Fruit fly (Drosophila melanogaster) whole organism, embryonic: ENCODE results near the gene stumps.
A peak's percentile ranks its signal among the peaks of the same experiment; 100 is the strongest.

Source experiments
- Atf-2 ChIP-seq: fragments of 200-800 bp; sonication (Bioruptor generic); optimal IDR thresholded peaks from 2 replicates; lab custom pipeline; 2016; ENCODE audit warnings: missing biosample characterization, missing genetic modification characterization
- Bteb2 ChIP-seq: fragments of 200-800 bp; sonication (Bioruptor generic); optimal IDR thresholded peaks from 2 replicates; lab custom pipeline; 2016; ENCODE audit warnings: missing biosample characterization, missing genetic modification characterization
- CG10543 ChIP-seq: fragments of 200-800 bp; sonication (Bioruptor generic); optimal IDR thresholded peaks from 3 replicates; lab custom pipeline; 2017; ENCODE audit warnings: missing biosample characterization, mild to moderate bottlenecking, missing genetic modification characterization, moderate library complexity
- CG11247 ChIP-seq: fragments of 200-800 bp; sonication (Bioruptor generic); IDR thresholded peaks from 2 replicates; pipeline ENCODE4 v1.3.6; 2022; ENCODE audit warnings: missing biosample characterization, missing genetic modification characterization
- CG11696 ChIP-seq: fragments of 200-800 bp; sonication (Bioruptor generic); IDR thresholded peaks from 2 replicates; pipeline ENCODE4 v1.3.6; 2022; ENCODE audit warnings: missing biosample characterization, missing genetic modification characterization
- CG13624 ChIP-seq: fragments of 200-800 bp; sonication (Bioruptor generic); optimal IDR thresholded peaks from 2 replicates; lab custom pipeline; 2016; ENCODE audit warnings: missing biosample characterization, missing genetic modification characterization
- CG14441 ChIP-seq: fragments of 200-800 bp; sonication (Bioruptor generic); IDR thresholded peaks from 2 replicates; pipeline ENCODE4 v1.3.6; 2022; ENCODE audit warnings: missing biosample characterization, missing genetic modification characterization
- CG15011 ChIP-seq: fragments of 200-800 bp; sonication (Bioruptor generic); optimal IDR thresholded peaks from 3 replicates; lab custom pipeline; 2018; ENCODE audit warnings: missing biosample characterization, mild to moderate bottlenecking, missing genetic modification characterization
- CG15514 ChIP-seq: fragments of 200-800 bp; sonication (Bioruptor generic); optimal IDR thresholded peaks from 3 replicates; lab custom pipeline; 2017; ENCODE audit warnings: missing biosample characterization, missing genetic modification characterization, mild to moderate bottlenecking, moderate library complexity, missing genetic modification reagents
- CG17829 ChIP-seq: fragments of 200-800 bp; optimal IDR thresholded peaks from 2 replicates; lab custom pipeline; 2019; ENCODE audit warnings: missing biosample characterization, mild to moderate bottlenecking, missing genetic modification characterization, moderate library complexity
- CG2120 ChIP-seq: fragments of 200-800 bp; sonication (Bioruptor generic); optimal IDR thresholded peaks from 3 replicates; lab custom pipeline; 2016; ENCODE audit warnings: missing biosample characterization, missing genetic modification characterization
- CG2129 ChIP-seq: fragments of 200-800 bp; sonication (Bioruptor generic); IDR thresholded peaks from 2 replicates; pipeline ENCODE4 v1.3.6; 2022; ENCODE audit warnings: missing biosample characterization, missing genetic modification characterization; ENCODE audit not compliant: partially characterized antibody
- CG2202 ChIP-seq: fragments of 200-800 bp; sonication (Bioruptor generic); optimal IDR thresholded peaks from 2 replicates; lab custom pipeline; 2018; ENCODE audit warnings: missing biosample characterization, mild to moderate bottlenecking, missing genetic modification characterization
- CG2678 ChIP-seq: fragments of 200-800 bp; sonication (Bioruptor generic); optimal IDR thresholded peaks from 3 replicates; lab custom pipeline; 2019; ENCODE audit warnings: missing biosample characterization, mild to moderate bottlenecking, missing genetic modification characterization, moderate library complexity
- CG42726 ChIP-seq: fragments of 200-800 bp; sonication (Bioruptor generic); IDR thresholded peaks from 2 replicates; pipeline ENCODE4 v1.3.6; 2022; ENCODE audit warnings: missing biosample characterization, missing genetic modification characterization; ENCODE audit not compliant: partially characterized antibody
- CG6272 ChIP-seq: fragments of 200-800 bp; sonication (Bioruptor generic); IDR thresholded peaks from 2 replicates; pipeline ENCODE4 v1.3.6; 2022; ENCODE audit warnings: missing biosample characterization, missing genetic modification characterization
- CG7963 ChIP-seq: fragments of 200-800 bp; sonication (Bioruptor generic); IDR thresholded peaks from 3 replicates; pipeline ENCODE4 v1.3.6; 2022; ENCODE audit warnings: missing biosample characterization, missing genetic modification characterization; ENCODE audit not compliant: partially characterized antibody
- CG8089 ChIP-seq: fragments of 200-800 bp; sonication (Bioruptor generic); optimal IDR thresholded peaks from 3 replicates; lab custom pipeline; 2016; ENCODE audit warnings: missing biosample characterization, missing genetic modification characterization
- CG9609 ChIP-seq: fragments of 200-800 bp; sonication (Bioruptor generic); optimal IDR thresholded peaks from 3 replicates; lab custom pipeline; 2016; ENCODE audit warnings: missing biosample characterization, missing genetic modification characterization
- CG9797 ChIP-seq: fragments of 200-800 bp; sonication (Bioruptor generic); optimal IDR thresholded peaks from 3 replicates; lab custom pipeline; 2018; ENCODE audit warnings: missing biosample characterization, mild to moderate bottlenecking, missing genetic modification characterization
- Dll ChIP-seq: fragments of 200-800 bp; sonication (Bioruptor generic); IDR thresholded peaks from 4 replicates; pipeline ENCODE4 v1.3.6; 2022; ENCODE audit warnings: missing biosample characterization, missing genetic modification characterization; ENCODE audit not compliant: partially characterized antibody
- MBD-R2 ChIP-seq: fragments of 200-800 bp; sonication (Bioruptor generic); IDR thresholded peaks from 2 replicates; pipeline ENCODE4 v1.3.6; 2022; ENCODE audit warnings: missing biosample characterization, missing genetic modification characterization
- Oaz ChIP-seq: fragments of 200-800 bp; sonication (Bioruptor generic); IDR thresholded peaks from 2 replicates; pipeline ENCODE4 v1.3.6; 2022; ENCODE audit warnings: missing biosample characterization, missing genetic modification characterization
- Ptx1 ChIP-seq: fragments of 200-800 bp; sonication (Bioruptor generic); IDR thresholded peaks from 2 replicates; pipeline ENCODE4 v1.3.6; 2022; ENCODE audit warnings: missing biosample characterization, missing genetic modification characterization
- Six4 ChIP-seq: fragments of 200-800 bp; sonication (Bioruptor generic); optimal IDR thresholded peaks from 2 replicates; lab custom pipeline; 2016; ENCODE audit warnings: missing biosample characterization, missing genetic modification characterization
- Trl ChIP-seq, 3 experiments: fragments of >200 bp in 2 of 3; fragments of 200-800 bp in 1 of 3; sonication (Bioruptor generic) in 1 of 3; optimal IDR thresholded peaks; 2 replicates in 1 of 3; 3 replicates in 2 of 3; lab custom pipeline; 2016 to 2017; ENCODE audit warnings: missing biosample characterization in 1 of 3, missing genetic modification characterization in 1 of 3
- YL-1 ChIP-seq: fragments of 200-800 bp; sonication (Bioruptor generic); optimal IDR thresholded peaks from 3 replicates; lab custom pipeline; 2017; ENCODE audit warnings: missing biosample characterization, mild to moderate bottlenecking, missing genetic modification characterization
- chif ChIP-seq, 2 experiments: fragments of 200-800 bp; sonication (Bioruptor generic); optimal IDR thresholded peaks; 3 replicates each; lab custom pipeline; 2016; ENCODE audit warnings: missing biosample characterization in 2 of 2, missing genetic modification characterization in 2 of 2
- crp ChIP-seq, 2 experiments: fragments of 200-800 bp; sonication (Bioruptor generic); optimal IDR thresholded peaks; 2 replicates in 1 of 2; 3 replicates in 1 of 2; lab custom pipeline; 2017; ENCODE audit warnings: missing biosample characterization in 2 of 2, missing genetic modification characterization in 2 of 2, mild to moderate bottlenecking in 1 of 2, moderate library complexity in 1 of 2
- dati ChIP-seq: fragments of 200-800 bp; sonication (Bioruptor generic); IDR thresholded peaks from 2 replicates; pipeline ENCODE4 v1.3.6; 2022; ENCODE audit warnings: missing biosample characterization, missing genetic modification characterization
- fru ChIP-seq: fragments of >200 bp; optimal IDR thresholded peaks from 2 replicates; lab custom pipeline; 2017
- fu2 ChIP-seq: fragments of 200-800 bp; sonication (Bioruptor generic); optimal IDR thresholded peaks from 2 replicates; lab custom pipeline; 2016; ENCODE audit warnings: missing biosample characterization, missing genetic modification characterization
- hbn ChIP-seq: fragments of 200-800 bp; sonication (Bioruptor generic); IDR thresholded peaks from 2 replicates; pipeline ENCODE4 v1.3.6; 2022; ENCODE audit warnings: missing biosample characterization, missing genetic modification characterization; ENCODE audit not compliant: partially characterized antibody
- kah ChIP-seq: fragments of 200-800 bp; sonication (Bioruptor generic); optimal IDR thresholded peaks from 2 replicates; lab custom pipeline; 2018; ENCODE audit warnings: missing biosample characterization, mild to moderate bottlenecking, missing genetic modification characterization
- knrl ChIP-seq: fragments of 200-800 bp; sonication (Bioruptor generic); IDR thresholded peaks from 3 replicates; pipeline ENCODE4 v1.3.6; 2022; ENCODE audit warnings: missing biosample characterization, missing genetic modification characterization; ENCODE audit not compliant: partially characterized antibody
- lbe ChIP-seq: fragments of 200-800 bp; sonication (Bioruptor generic); optimal IDR thresholded peaks from 2 replicates; lab custom pipeline; 2016; ENCODE audit warnings: missing biosample characterization, mild to moderate bottlenecking, missing genetic modification characterization
- lmd ChIP-seq: fragments of 200-800 bp; sonication (Bioruptor generic); IDR thresholded peaks from 2 replicates; pipeline ENCODE4 v1.3.6; 2022; ENCODE audit warnings: missing biosample characterization, missing genetic modification characterization
- mam ChIP-seq: fragments of 200-800 bp; sonication (Bioruptor generic); optimal IDR thresholded peaks from 3 replicates; lab custom pipeline; 2016; ENCODE audit warnings: missing biosample characterization, missing genetic modification characterization
- mirr ChIP-seq: fragments of 200-800 bp; sonication (Bioruptor generic); optimal IDR thresholded peaks from 3 replicates; lab custom pipeline; 2018; ENCODE audit warnings: missing biosample characterization, mild to moderate bottlenecking, missing genetic modification characterization
- mld ChIP-seq: fragments of 200-800 bp; sonication (Bioruptor generic); IDR thresholded peaks from 3 replicates; pipeline ENCODE4 v1.3.6; 2022; ENCODE audit warnings: missing biosample characterization, missing genetic modification characterization; ENCODE audit not compliant: partially characterized antibody
- odd ChIP-seq: fragments of 200-800 bp; sonication (Bioruptor generic); optimal IDR thresholded peaks from 2 replicates; lab custom pipeline; 2017; ENCODE audit warnings: missing biosample characterization, mild to moderate bottlenecking, missing genetic modification characterization
- repo ChIP-seq: fragments of 200-800 bp; sonication (Bioruptor generic); optimal IDR thresholded peaks from 2 replicates; lab custom pipeline; 2016; ENCODE audit warnings: missing biosample characterization, missing genetic modification characterization
- sens ChIP-seq: fragments of 200-800 bp; sonication (Bioruptor generic); peaks from one replicate; lab custom pipeline; 2016; ENCODE audit warnings: missing biosample characterization, missing genetic modification characterization
- sim ChIP-seq: fragments of 200-800 bp; sonication (Bioruptor generic); IDR thresholded peaks from 2 replicates; pipeline ENCODE4 v1.3.6; 2022; ENCODE audit warnings: missing biosample characterization, missing genetic modification characterization
- ssp ChIP-seq: fragments of 200-800 bp; sonication (Bioruptor generic); IDR thresholded peaks from 2 replicates; pipeline ENCODE4 v1.3.6; 2022; ENCODE audit warnings: missing biosample characterization, missing genetic modification characterization
- trh ChIP-seq: fragments of 200-800 bp; sonication (Bioruptor generic); optimal IDR thresholded peaks from 2 replicates; lab custom pipeline; 2016; ENCODE audit warnings: missing biosample characterization, missing genetic modification characterization
- tx ChIP-seq: fragments of 200-800 bp; sonication (Bioruptor generic); optimal IDR thresholded peaks from 2 replicates; lab custom pipeline; 2016; ENCODE audit warnings: missing biosample characterization, missing genetic modification characterization
- wek ChIP-seq: fragments of 200-800 bp; sonication (Bioruptor generic); optimal IDR thresholded peaks from 3 replicates; lab custom pipeline; 2018; ENCODE audit warnings: missing biosample characterization, mild to moderate bottlenecking, missing genetic modification characterization, moderate library complexity
- wor ChIP-seq: fragments of 200-800 bp; sonication (Bioruptor generic); IDR thresholded peaks from 2 replicates; pipeline ENCODE4 v1.3.6; 2022; ENCODE audit warnings: missing biosample characterization, missing genetic modification characterization
- zen2 ChIP-seq: fragments of 200-800 bp; sonication (Bioruptor generic); IDR thresholded peaks from 3 replicates; pipeline ENCODE4 v1.3.6; 2022; ENCODE audit warnings: missing biosample characterization, missing genetic modification characterization; ENCODE audit not compliant: partially characterized antibody

Gene stumps

dm6 chr3R:14558383-14558883 is 18.6 kb upstream of the stumps start (continued):
- TF ChIP-seq Trl (optimal IDR thresholded peaks at IDR 0.05; lab: Kevin White, UChicago) (peak in 1 of 2 experiments; percentile 84), Trl (GFP tag; optimal IDR thresholded peaks at IDR 0.05; lab: Kevin White, UChicago) (peak; percentile 82), MBD-R2 (GFP tag; lab: Robert Waterston, UW) (peak; percentile 62), Ptx1 (peak; percentile 88), CG13624 (peak; percentile 92), CG6272 (GFP tag; lab: Robert Waterston, UW) (peak; percentile 67), CG7963 (GFP tag; lab: Robert Waterston, UW) (no peak), repo (peak; percentile 87), zen2 (GFP tag; lab: Robert Waterston, UW) (no peak), odd (GFP tag; lab: Kevin White, UChicago) (peak; percentile 95), Bteb2 (GFP tag; lab: Kevin White, UChicago) (peak; percentile 93), CG2129 (no peak), CG2120 (GFP tag; lab: Kevin White, UChicago) (peak; percentile 96), mam (GFP tag; lab: Kevin White, UChicago) (peak; percentile 93), chif (GFP tag; optimal IDR thresholded peaks at IDR 0.05; lab: Kevin White, UChicago) (peak; percentile 86 to 87), CG42726 (GFP tag; lab: Robert Waterston, UW) (no peak), Six4 (GFP tag; lab: Kevin White, UChicago) (peak; percentile 90), CG15011 (GFP tag; lab: Kevin White, UChicago) (peak; percentile 92), trh (peak; percentile 80), fu2 (GFP tag; lab: Kevin White, UChicago) (peak; percentile 85), lmd (GFP tag; lab: Robert Waterston, UW) (peak; percentile 89), CG11247 (GFP tag; lab: Robert Waterston, UW) (peak; percentile 80), sens (GFP tag; lab: Kevin White, UChicago) (peak; percentile 98), CG10543 (GFP tag; lab: Kevin White, UChicago) (peak; percentile 93), dati (GFP tag; lab: Robert Waterston, UW) (peak; percentile 50; the same call in 1 of the 2 replicates), kah (GFP tag; lab: Kevin White, UChicago) (peak; percentile 85), Atf-2 (peak; percentile 88), CG2678 (tag; lab: Kevin White, UChicago) (peak; percentile 96), wek (peak; percentile 55), mld (GFP tag; lab: Robert Waterston, UW) (no peak), CG2202 (tag; lab: Kevin White, UChicago) (peak; percentile 41), YL-1 (GFP tag; lab: Kevin White, UChicago) (peak; percentile 48), Oaz (GFP tag; lab: Robert Waterston, UW) (peak; percentile 84), CG9797 (GFP tag; lab: Kevin White, UChicago) (no peak), fru (lab: Kevin White, UChicago) (no peak), ssp (peak; percentile 74), tx (GFP tag; lab: Kevin White, UChicago) (peak; percentile 87), CG8089 (GFP tag; lab: Kevin White, UChicago) (peak; percentile 75), CG15514 (GFP tag; lab: Kevin White, UChicago) (peak; percentile 84), Dll (GFP tag; lab: Robert Waterston, UW) (no peak), wor (GFP tag; lab: Robert Waterston, UW) (peak; percentile 86), sim (GFP tag; lab: Robert Waterston, UW) (0 out of 2 replicates have a peak, but pooled peaks have one; percentile 34), CG9609 (GFP tag; lab: Kevin White, UChicago) (peak; percentile 87), lbe (no peak), CG14441 (GFP tag; lab: Robert Waterston, UW) (peak; percentile 83), crp (GFP tag; optimal IDR thresholded peaks at IDR 0.05; lab: Kevin White, UChicago) (peak in 1 of 2 experiments; percentile 51), knrl (GFP tag; lab: Robert Waterston, UW) (0 out of 3 replicates have a peak, but pooled peaks have one; percentile 31), CG11696 (GFP tag; lab: Robert Waterston, UW) (no peak; the same call in 1 of the 2 replicates), mirr (GFP tag; lab: Kevin White, UChicago) (peak; percentile 64), hbn (GFP tag; lab: Robert Waterston, UW) (no peak), CG17829 (peak; percentile 92)
